Fruit fly (Drosophila melanogaster) whole organism, embryonic: ENCODE results near the gene MED18.

Source experiments
- Awh ChIP-seq: fragments of 200-800 bp; sonication (Bioruptor generic); IDR thresholded peaks from 2 replicates; pipeline ENCODE4, ENCODE4 v1.3.6; 2022; ENCODE audit warnings: missing biosample characterization, missing genetic modification characterization
- B-H1 ChIP-seq: fragments of 200-800 bp; sonication (Bioruptor generic); IDR thresholded peaks from 3 replicates; pipeline ENCODE4 v1.3.6; 2022; ENCODE audit warnings: missing biosample characterization, missing genetic modification characterization
- B-H2 ChIP-seq: fragments of 200-800 bp; sonication (Bioruptor generic); optimal IDR thresholded peaks from 2 replicates; lab custom pipeline; 2018; ENCODE audit warnings: missing biosample characterization, mild to moderate bottlenecking, missing genetic modification characterization
- CG10959 ChIP-seq: fragments of 200-800 bp; sonication (Bioruptor generic); IDR thresholded peaks from 2 replicates; pipeline ENCODE4 v1.3.6; 2022; ENCODE audit warnings: missing biosample characterization, missing genetic modification characterization
- CG13775 ChIP-seq: fragments of 200-800 bp; sonication (Bioruptor generic); optimal IDR thresholded peaks from 3 replicates; lab custom pipeline; 2017; ENCODE audit warnings: missing biosample characterization, mild to moderate bottlenecking, missing genetic modification characterization
- CG13894 ChIP-seq: fragments of 200-800 bp; sonication (Bioruptor generic); optimal IDR thresholded peaks from 3 replicates; lab custom pipeline; 2018; ENCODE audit warnings: missing biosample characterization, mild to moderate bottlenecking, missing genetic modification characterization, moderate library complexity
- CG15073 ChIP-seq: fragments of 200-800 bp; sonication (Bioruptor generic); optimal IDR thresholded peaks from 2 replicates; lab custom pipeline; 2016; ENCODE audit warnings: missing biosample characterization, missing genetic modification characterization
- CG17361 ChIP-seq: fragments of 200-800 bp; sonication (Bioruptor generic); IDR thresholded peaks from 3 replicates; pipeline ENCODE4 v1.3.6; 2022; ENCODE audit warnings: missing biosample characterization, missing genetic modification characterization
- CG2678 ChIP-seq: fragments of 200-800 bp; sonication (Bioruptor generic); optimal IDR thresholded peaks from 3 replicates; lab custom pipeline; 2019; ENCODE audit warnings: missing biosample characterization, mild to moderate bottlenecking, missing genetic modification characterization, moderate library complexity
- CG32767 ChIP-seq: fragments of 200-800 bp; sonication (Bioruptor generic); IDR thresholded peaks from 2 replicates; pipeline ENCODE4 v1.3.6; 2022; ENCODE audit warnings: missing biosample characterization, missing genetic modification characterization
- CG32772 ChIP-seq: fragments of 200-800 bp; sonication (Bioruptor generic); IDR thresholded peaks from 2 replicates; pipeline ENCODE4 v1.3.6; 2022; ENCODE audit warnings: missing biosample characterization, missing genetic modification characterization
- CG33557 ChIP-seq: fragments of 200-800 bp; sonication (Bioruptor generic); optimal IDR thresholded peaks from 2 replicates; lab custom pipeline; 2019; ENCODE audit warnings: missing biosample characterization, mild to moderate bottlenecking, missing genetic modification characterization, moderate library complexity
- CG3726 ChIP-seq: fragments of 200-800 bp; sonication (Bioruptor generic); IDR thresholded peaks from 3 replicates; pipeline ENCODE4, ENCODE4 v1.3.6; 2022; ENCODE audit warnings: missing biosample characterization, missing genetic modification characterization
- CG4328 ChIP-seq: fragments of 200-800 bp; sonication (Bioruptor generic); optimal IDR thresholded peaks from 3 replicates; lab custom pipeline; 2017; ENCODE audit warnings: missing biosample characterization, missing genetic modification reagents, missing genetic modification characterization
- CG6175 ChIP-seq: fragments of 200-800 bp; sonication (Bioruptor generic); IDR thresholded peaks from 3 replicates; pipeline ENCODE4 v1.3.6; 2022; ENCODE audit warnings: missing biosample characterization, missing genetic modification characterization
- CG6654 ChIP-seq: fragments of 200-800 bp; sonication (Bioruptor generic); optimal IDR thresholded peaks from 2 replicates; lab custom pipeline; 2017; ENCODE audit warnings: missing biosample characterization, mild to moderate bottlenecking, missing genetic modification characterization
- CG8388 ChIP-seq: fragments of 200-800 bp; sonication (Bioruptor generic); optimal IDR thresholded peaks from 2 replicates; lab custom pipeline; 2019; ENCODE audit warnings: missing biosample characterization, mild to moderate bottlenecking, missing genetic modification characterization, moderate library complexity
- CG8765 ChIP-seq: fragments of 200-800 bp; sonication (Bioruptor generic); IDR thresholded peaks from 2 replicates; pipeline ENCODE4 v1.3.6; 2022; ENCODE audit warnings: missing biosample characterization, missing genetic modification characterization
- CG9215 ChIP-seq: fragments of 200-800 bp; sonication (Bioruptor generic); IDR thresholded peaks from 2 replicates; pipeline ENCODE4 v1.3.6; 2022; ENCODE audit warnings: missing biosample characterization, missing genetic modification characterization
- D19B ChIP-seq: fragments of 200-800 bp; sonication (Bioruptor generic); optimal IDR thresholded peaks from 2 replicates; lab custom pipeline; 2017; ENCODE audit warnings: missing biosample characterization, mild to moderate bottlenecking, missing genetic modification characterization
- Dbx ChIP-seq: fragments of 200-800 bp; sonication (Bioruptor generic); IDR thresholded peaks from 3 replicates; pipeline ENCODE4 v1.3.6; 2022; ENCODE audit warnings: missing biosample characterization, missing genetic modification characterization
- ERR ChIP-seq: fragments of 200-800 bp; sonication (Bioruptor generic); optimal IDR thresholded peaks from 2 replicates; lab custom pipeline; 2016; ENCODE audit warnings: missing biosample characterization, missing genetic modification characterization
- Elba2 ChIP-seq: fragments of 200-800 bp; sonication (Bioruptor generic); optimal IDR thresholded peaks from 3 replicates; lab custom pipeline; 2016; ENCODE audit warnings: missing biosample characterization, missing genetic modification characterization
- H15 ChIP-seq: fragments of 200-800 bp; sonication (Bioruptor generic); IDR thresholded peaks from 3 replicates; pipeline ENCODE4 v1.3.6; 2022; ENCODE audit warnings: missing biosample characterization, missing genetic modification characterization
- HHEX ChIP-seq: fragments of 200-800 bp; sonication (Bioruptor generic); optimal IDR thresholded peaks from 3 replicates; lab custom pipeline; 2017; ENCODE audit warnings: missing biosample characterization, mild to moderate bottlenecking, missing genetic modification characterization, missing genetic modification reagents
- HLHmδ ChIP-seq: fragments of 200-800 bp; sonication (Bioruptor generic); optimal IDR thresholded peaks from 2 replicates; lab custom pipeline; 2018; ENCODE audit warnings: missing biosample characterization, mild to moderate bottlenecking, missing genetic modification characterization, moderate library complexity
- HmgZ ChIP-seq: fragments of 200-800 bp; sonication (Bioruptor generic); optimal IDR thresholded peaks from 2 replicates; lab custom pipeline; 2018; ENCODE audit warnings: missing biosample characterization, mild to moderate bottlenecking, missing genetic modification characterization
- Hr39 ChIP-seq: fragments of >200 bp; optimal IDR thresholded peaks from 2 replicates; lab custom pipeline; 2017
- Sox102F ChIP-seq: fragments of 200-800 bp; sonication (Bioruptor generic); optimal IDR thresholded peaks from 2 replicates; lab custom pipeline; 2018; ENCODE audit warnings: missing biosample characterization, mild to moderate bottlenecking, missing genetic modification characterization, moderate library complexity
- Stat92E ChIP-seq, 3 experiments: fragments of >200 bp in 2 of 3; fragments of 200-800 bp in 1 of 3; sonication (Bioruptor generic) in 1 of 3; optimal IDR thresholded peaks; 2 replicates each; lab custom pipeline; 2017 to 2019; ENCODE audit warnings: missing biosample characterization in 3 of 3, missing genetic modification characterization in 3 of 3, mild to moderate bottlenecking in 1 of 3, moderate library complexity in 1 of 3
- amos ChIP-seq: fragments of 200-800 bp; sonication (Bioruptor generic); IDR thresholded peaks from 2 replicates; pipeline ENCODE4 v1.3.6; 2022; ENCODE audit warnings: missing biosample characterization, missing genetic modification characterization; ENCODE audit not compliant: partially characterized antibody
- az2 ChIP-seq: fragments of 200-800 bp; sonication (Bioruptor generic); optimal IDR thresholded peaks from 3 replicates; lab custom pipeline; 2016; ENCODE audit warnings: missing biosample characterization, missing genetic modification characterization
- bowl ChIP-seq: fragments of 200-800 bp; sonication (Bioruptor generic); IDR thresholded peaks from 2 replicates; pipeline ENCODE4 v1.3.6; 2022; ENCODE audit warnings: missing biosample characterization, missing genetic modification characterization
- cg ChIP-seq: fragments of 200-800 bp; sonication (Bioruptor generic); optimal IDR thresholded peaks from 3 replicates; lab custom pipeline; 2019; ENCODE audit warnings: missing biosample characterization, mild to moderate bottlenecking, missing genetic modification characterization, moderate library complexity
- croc ChIP-seq: fragments of 200-800 bp; sonication (Bioruptor generic); conservative IDR thresholded peaks from 3 replicates; pipeline ENCODE4 v1.3.6; 2022; ENCODE audit warnings: missing biosample characterization, missing genetic modification characterization
- exex ChIP-seq: fragments of 200-800 bp; sonication (Bioruptor generic); optimal IDR thresholded peaks from 4 replicates; lab custom pipeline; 2018; ENCODE audit warnings: missing biosample characterization, mild to moderate bottlenecking, missing genetic modification characterization, moderate library complexity
- fu2 ChIP-seq: fragments of 200-800 bp; sonication (Bioruptor generic); optimal IDR thresholded peaks from 2 replicates; lab custom pipeline; 2016; ENCODE audit warnings: missing biosample characterization, missing genetic modification characterization
- grau ChIP-seq: fragments of 200-800 bp; optimal IDR thresholded peaks from 3 replicates; lab custom pipeline; 2019; ENCODE audit warnings: missing biosample characterization, mild to moderate bottlenecking, missing genetic modification characterization, moderate library complexity
- gt ChIP-seq: fragments of 200-800 bp; sonication (Bioruptor generic); IDR thresholded peaks from 2 replicates; pipeline ENCODE4 v1.3.6; 2022; ENCODE audit warnings: missing biosample characterization, missing genetic modification characterization
- ham ChIP-seq: fragments of 200-800 bp; sonication (Bioruptor generic); IDR thresholded peaks from 2 replicates; pipeline ENCODE4 v1.3.6; 2022; ENCODE audit warnings: missing biosample characterization, missing genetic modification characterization
- hbn ChIP-seq: fragments of 200-800 bp; sonication (Bioruptor generic); IDR thresholded peaks from 2 replicates; pipeline ENCODE4 v1.3.6; 2022; ENCODE audit warnings: missing biosample characterization, missing genetic modification characterization; ENCODE audit not compliant: partially characterized antibody
- hth ChIP-seq: fragments of >200 bp; optimal IDR thresholded peaks from 2 replicates; lab custom pipeline; 2017; ENCODE audit warnings: inconsistent platforms
- insv ChIP-seq, 2 experiments: fragments of 200-800 bp; sonication (Bioruptor generic); optimal IDR thresholded peaks; 3 replicates each; lab custom pipeline; 2016 to 2018; ENCODE audit warnings: missing biosample characterization in 2 of 2, missing genetic modification characterization in 2 of 2
- kah ChIP-seq: fragments of 200-800 bp; sonication (Bioruptor generic); optimal IDR thresholded peaks from 2 replicates; lab custom pipeline; 2018; ENCODE audit warnings: missing biosample characterization, mild to moderate bottlenecking, missing genetic modification characterization
- kay ChIP-seq: fragments of 200-800 bp; sonication (Bioruptor generic); optimal IDR thresholded peaks from 2 replicates; lab custom pipeline; 2016; ENCODE audit warnings: missing biosample characterization, missing genetic modification characterization
- kni ChIP-seq: fragments of 200-800 bp; sonication (Bioruptor generic); optimal IDR thresholded peaks from 3 replicates; lab custom pipeline; 2017; ENCODE audit warnings: mild to moderate bottlenecking, missing biosample characterization, missing genetic modification reagents, missing genetic modification characterization
- lbe ChIP-seq: fragments of 200-800 bp; sonication (Bioruptor generic); optimal IDR thresholded peaks from 2 replicates; lab custom pipeline; 2016; ENCODE audit warnings: missing biosample characterization, mild to moderate bottlenecking, missing genetic modification characterization
- pum ChIP-seq: fragments of 200-800 bp; sonication (Bioruptor generic); optimal IDR thresholded peaks from 2 replicates; lab custom pipeline; 2016; ENCODE audit warnings: missing biosample characterization, missing genetic modification characterization
- rib ChIP-seq: fragments of 200-800 bp; sonication (Bioruptor generic); IDR thresholded peaks from 2 replicates; pipeline ENCODE4 v1.3.6; 2022; ENCODE audit warnings: missing biosample characterization, missing genetic modification characterization
- row ChIP-seq: fragments of 200-800 bp; sonication (Bioruptor generic); IDR thresholded peaks from 3 replicates; pipeline ENCODE4 v1.3.6; 2022; ENCODE audit warnings: missing biosample characterization, missing genetic modification characterization
- sima ChIP-seq: fragments of 200-800 bp; sonication (Bioruptor generic); optimal IDR thresholded peaks from 2 replicates; lab custom pipeline; 2016; ENCODE audit warnings: missing biosample characterization, missing genetic modification characterization
- tap ChIP-seq: fragments of 200-800 bp; optimal IDR thresholded peaks from 3 replicates; lab custom pipeline; 2019; ENCODE audit warnings: missing biosample characterization, mild to moderate bottlenecking, missing genetic modification characterization, moderate library complexity
- tin ChIP-seq: fragments of 200-800 bp; sonication (Bioruptor generic); optimal IDR thresholded peaks from 3 replicates; lab custom pipeline; 2016; ENCODE audit warnings: missing biosample characterization, missing genetic modification characterization

Gene MED18

dm6 chrX:1842875-1843274 lies 22.8 kb upstream of the MED18 start (continued):
- TF ChIP-seq CG15073: no peak
- TF ChIP-seq CG32772 (GFP tag; lab: Robert Waterston, UW): no peak
- TF ChIP-seq CG8765 (GFP tag; lab: Robert Waterston, UW): no peak
- TF ChIP-seq tap (tag; lab: Kevin White, UChicago): no peak
- no peak for TF ChIP-seq sima (GFP tag; lab: Kevin White, UChicago)
- no peak for TF ChIP-seq CG6654 (GFP tag; lab: Kevin White, UChicago)
- TF ChIP-seq az2 (GFP tag; lab: Kevin White, UChicago): no peak
- no peak for TF ChIP-seq CG10959 (GFP tag; lab: Robert Waterston, UW)
- no peak for TF ChIP-seq ERR
- no peak for TF ChIP-seq grau (tag; lab: Kevin White, UChicago)
- TF ChIP-seq HHEX: no peak
- no peak for TF ChIP-seq H15
- TF ChIP-seq CG9215: no peak
- TF ChIP-seq hbn (GFP tag; lab: Robert Waterston, UW): no peak
- 0 out of 2 replicates have a peak, but pooled peaks have one; percentile 40 for TF ChIP-seq rib
- TF ChIP-seq tin (GFP tag; lab: Kevin White, UChicago): no peak
- no peak for TF ChIP-seq pum (GFP tag; lab: Kevin White, UChicago)
- no peak for TF ChIP-seq Hr39 (lab: Kevin White, UChicago)
- no peak for TF ChIP-seq lbe (GFP tag; lab: Kevin White, UChicago)
- TF ChIP-seq HLHmδ: no peak
- no peak for TF ChIP-seq Stat92E (GFP tag; optimal IDR thresholded peaks at IDR 0.05; lab: Kevin White, UChicago)
- TF ChIP-seq CG33557 (GFP tag; lab: Kevin White, UChicago): no peak
- no peak for TF ChIP-seq Sox102F
- no peak for TF ChIP-seq CG17361 (GFP tag; lab: Robert Waterston, UW)
- TF ChIP-seq kay (GFP tag; lab: Kevin White, UChicago): peak; percentile 79
- no peak for TF ChIP-seq kah (GFP tag; lab: Kevin White, UChicago)
- TF ChIP-seq row: no peak
- no peak for TF ChIP-seq CG32767 (GFP tag; lab: Robert Waterston, UW)
- no peak for TF ChIP-seq gt (GFP tag; lab: Robert Waterston, UW)
- TF ChIP-seq amos (GFP tag; lab: Robert Waterston, UW): no peak
- TF ChIP-seq Elba2: no peak
- TF ChIP-seq Dbx: no peak
- TF ChIP-seq kni (GFP tag; lab: Kevin White, UChicago): no peak
- TF ChIP-seq D19B (GFP tag; lab: Kevin White, UChicago): no peak
- TF ChIP-seq ham: no peak
- TF ChIP-seq croc (GFP tag; lab: Robert Waterston, UW): no peak
- TF ChIP-seq CG8388 (GFP tag; lab: Kevin White, UChicago): no peak
- no peak for TF ChIP-seq bowl (GFP tag; lab: Robert Waterston, UW)
- TF ChIP-seq Awh: no peak
- TF ChIP-seq HmgZ (tag; lab: Kevin White, UChicago): peak; percentile 27
- TF ChIP-seq B-H2: no peak
- TF ChIP-seq CG4328 (GFP tag; lab: Kevin White, UChicago): no peak
- peak; percentile 5 for TF ChIP-seq CG2678 (tag; lab: Kevin White, UChicago)
- no peak for TF ChIP-seq hth (lab: Kevin White, UChicago)
- no peak for TF ChIP-seq cg (GFP tag; lab: Kevin White, UChicago)
- peak; percentile 55 for TF ChIP-seq CG13894 (tag; lab: Kevin White, UChicago)
- TF ChIP-seq B-H1 (GFP tag; lab: Robert Waterston, UW): no peak
- TF ChIP-seq exex (tag; lab: Kevin White, UChicago): peak; percentile 34
- no peak for TF ChIP-seq CG13775 (GFP tag; lab: Kevin White, UChicago)
- no peak for TF ChIP-seq CG6175 (GFP tag; lab: Robert Waterston, UW)
- no peak for TF ChIP-seq fu2 (GFP tag; lab: Kevin White, UChicago)
- no peak for TF ChIP-seq CG3726 (GFP tag; lab: Robert Waterston, UW)
- TF ChIP-seq insv (GFP tag; optimal IDR thresholded peaks at IDR 0.05; lab: Kevin White, UChicago): no peak
